Worm (Caenorhabditis elegans): ENCODE measurements around the gene srx-114.

DNA sequence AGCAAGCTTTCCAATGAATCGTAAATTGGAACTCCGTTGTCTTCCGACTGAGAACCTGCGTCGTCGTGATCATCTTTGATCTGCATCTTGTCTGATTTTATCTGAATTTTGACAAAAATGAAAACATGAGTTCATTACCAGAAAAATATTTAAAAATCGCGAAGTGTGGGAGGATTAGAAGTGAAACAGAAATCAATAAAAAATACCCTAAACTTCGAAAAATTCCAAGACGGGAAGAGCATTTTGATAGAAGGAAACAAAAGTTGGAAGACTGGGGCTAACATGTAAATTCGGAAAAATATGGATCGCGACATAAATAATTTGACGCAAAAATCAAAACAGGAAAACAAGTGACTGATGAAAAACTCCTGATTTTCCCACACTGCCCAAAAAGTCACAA lies 7.3 kb downstream of the srx-114 start, which contains the start of gene F07F6.8:
- TF ChIP-seq nhr-10 (tag; optimal IDR thresholded peaks at IDR 0.05), result no peak
- TF ChIP-seq nhr-12 (tag; optimal IDR thresholded peaks at IDR 0.05), result no peak
- no peak for TF ChIP-seq ceh-82 (tag; optimal IDR thresholded peaks at IDR 0.05)
- no peak for TF ChIP-seq ztf-4 (tag; optimal IDR thresholded peaks at IDR 0.05)
- TF ChIP-seq ZK546.5 (tag; optimal IDR thresholded peaks at IDR 0.05), result no peak

All from whole organism, L2 larva.